Fruit fly (Drosophila melanogaster) whole organism, embryonic: ENCODE results near the gene jim.

Experiments used
- Aef1 ChIP-seq: fragments of 200-800 bp; sonication (Bioruptor generic); IDR thresholded peaks from 3 replicates; pipeline ENCODE4 v1.3.6; 2022; ENCODE audit warnings: missing biosample characterization, missing genetic modification characterization
- CG11398 ChIP-seq: fragments of 200-800 bp; sonication (Bioruptor generic); optimal IDR thresholded peaks from 2 replicates; lab custom pipeline; 2016; ENCODE audit warnings: missing biosample characterization, missing genetic modification characterization
- CG15011 ChIP-seq: fragments of 200-800 bp; sonication (Bioruptor generic); optimal IDR thresholded peaks from 3 replicates; lab custom pipeline; 2018; ENCODE audit warnings: missing biosample characterization, mild to moderate bottlenecking, missing genetic modification characterization
- CG1529 ChIP-seq: fragments of 200-800 bp; sonication (Bioruptor generic); optimal IDR thresholded peaks from 3 replicates; lab custom pipeline; 2018; ENCODE audit warnings: missing biosample characterization, missing genetic modification characterization
- CG16813 ChIP-seq: fragments of 200-800 bp; sonication (Bioruptor generic); IDR thresholded peaks from 3 replicates; pipeline ENCODE4 v1.3.6; 2022; ENCODE audit warnings: missing biosample characterization, missing genetic modification characterization; ENCODE audit not compliant: partially characterized antibody
- CG17912 ChIP-seq: fragments of 200-800 bp; sonication (Bioruptor generic); optimal IDR thresholded peaks from 2 replicates; lab custom pipeline; 2018; ENCODE audit warnings: missing biosample characterization, mild to moderate bottlenecking, missing genetic modification characterization
- CG18619 ChIP-seq: fragments of 200-800 bp; sonication (Bioruptor generic); optimal IDR thresholded peaks from 3 replicates; lab custom pipeline; 2017; ENCODE audit warnings: missing biosample characterization, mild to moderate bottlenecking, missing genetic modification characterization
- CG2199 ChIP-seq: fragments of 200-800 bp; sonication (Bioruptor generic); IDR thresholded peaks from 3 replicates; pipeline ENCODE4 v1.3.6; 2022; ENCODE audit warnings: missing biosample characterization, missing genetic modification characterization
- CG30431 ChIP-seq: fragments of 200-800 bp; sonication (Bioruptor generic); optimal IDR thresholded peaks from 2 replicates; lab custom pipeline; 2017; ENCODE audit warnings: missing biosample characterization, missing genetic modification characterization
- CG32772 ChIP-seq: fragments of 200-800 bp; sonication (Bioruptor generic); IDR thresholded peaks from 2 replicates; pipeline ENCODE4 v1.3.6; 2022; ENCODE audit warnings: missing biosample characterization, missing genetic modification characterization
- CG33213 ChIP-seq: fragments of 200-800 bp; sonication (Bioruptor generic); optimal IDR thresholded peaks from 3 replicates; lab custom pipeline; 2016; ENCODE audit warnings: missing biosample characterization, missing genetic modification characterization
- CG3407 ChIP-seq: fragments of 200-800 bp; sonication (Bioruptor generic); optimal IDR thresholded peaks from 2 replicates; lab custom pipeline; 2018; ENCODE audit warnings: missing biosample characterization, mild to moderate bottlenecking, missing genetic modification characterization
- CG3995 ChIP-seq: fragments of 200-800 bp; sonication (Bioruptor generic); optimal IDR thresholded peaks from 3 replicates; lab custom pipeline; 2016; ENCODE audit warnings: missing biosample characterization, missing genetic modification characterization
- CG4820 ChIP-seq: fragments of 200-800 bp; sonication (Bioruptor generic); optimal IDR thresholded peaks from 3 replicates; lab custom pipeline; 2016; ENCODE audit warnings: missing biosample characterization, missing genetic modification characterization
- CG5180 ChIP-seq: fragments of 200-800 bp; sonication (Bioruptor generic); optimal IDR thresholded peaks from 3 replicates; lab custom pipeline; 2017; ENCODE audit warnings: missing biosample characterization, missing genetic modification characterization, mild to moderate bottlenecking, moderate library complexity, missing genetic modification reagents
- CG6654 ChIP-seq: fragments of 200-800 bp; sonication (Bioruptor generic); optimal IDR thresholded peaks from 2 replicates; lab custom pipeline; 2017; ENCODE audit warnings: missing biosample characterization, mild to moderate bottlenecking, missing genetic modification characterization
- CG6689 ChIP-seq: fragments of 200-800 bp; sonication (Bioruptor generic); IDR thresholded peaks from 2 replicates; pipeline ENCODE4 v1.3.6; 2022; ENCODE audit warnings: missing biosample characterization, missing genetic modification characterization
- CG8359 ChIP-seq: fragments of 200-800 bp; sonication (Bioruptor generic); optimal IDR thresholded peaks from 2 replicates; lab custom pipeline; 2017; ENCODE audit warnings: missing biosample characterization, mild to moderate bottlenecking, missing genetic modification characterization, borderline replicate concordance
- CG9797 ChIP-seq: fragments of 200-800 bp; sonication (Bioruptor generic); optimal IDR thresholded peaks from 3 replicates; lab custom pipeline; 2018; ENCODE audit warnings: missing biosample characterization, mild to moderate bottlenecking, missing genetic modification characterization
- CG9876 ChIP-seq: fragments of 200-800 bp; sonication (Bioruptor generic); optimal IDR thresholded peaks from 2 replicates; lab custom pipeline; 2016; ENCODE audit warnings: missing biosample characterization, missing genetic modification characterization
- Chrac-16 ChIP-seq: fragments of 200-800 bp; sonication (Bioruptor generic); optimal IDR thresholded peaks from 3 replicates; lab custom pipeline; 2016; ENCODE audit warnings: missing biosample characterization, missing genetic modification characterization
- D19A ChIP-seq: fragments of 200-800 bp; optimal IDR thresholded peaks from 3 replicates; lab custom pipeline; 2019; ENCODE audit warnings: missing biosample characterization, mild to moderate bottlenecking, missing genetic modification characterization, moderate library complexity
- Fer2 ChIP-seq: fragments of 200-800 bp; sonication (Bioruptor generic); optimal IDR thresholded peaks from 2 replicates; lab custom pipeline; 2018; ENCODE audit warnings: missing biosample characterization, mild to moderate bottlenecking, missing genetic modification characterization, moderate library complexity
- Hand ChIP-seq: fragments of 200-800 bp; sonication (Bioruptor generic); optimal IDR thresholded peaks from 2 replicates; lab custom pipeline; 2017; ENCODE audit warnings: mild to moderate bottlenecking, missing biosample characterization, missing genetic modification reagents, missing genetic modification characterization
- Hmx ChIP-seq: fragments of 200-800 bp; sonication (Bioruptor generic); optimal IDR thresholded peaks from 2 replicates; lab custom pipeline; 2016; ENCODE audit warnings: missing biosample characterization, missing genetic modification characterization
- Hr78 ChIP-seq, 2 experiments: fragments of 200-800 bp in 1 of 2; fragments of >200 bp in 1 of 2; sonication (Bioruptor generic) in 1 of 2; optimal IDR thresholded peaks; 2 replicates each; lab custom pipeline; 2017 to 2019; ENCODE audit warnings: missing biosample characterization in 2 of 2, missing genetic modification characterization in 2 of 2, mild to moderate bottlenecking in 1 of 2, moderate library complexity in 1 of 2
- MTF-1 ChIP-seq: fragments of 200-800 bp; sonication (Bioruptor generic); optimal IDR thresholded peaks from 2 replicates; lab custom pipeline; 2018; ENCODE audit warnings: missing biosample characterization, mild to moderate bottlenecking, missing genetic modification characterization, borderline replicate concordance
- Oli ChIP-seq: fragments of 200-800 bp; sonication (Bioruptor generic); optimal IDR thresholded peaks from 2 replicates; lab custom pipeline; 2018; ENCODE audit warnings: missing biosample characterization, mild to moderate bottlenecking, missing genetic modification characterization, moderate library complexity
- Trl ChIP-seq, 3 experiments: fragments of >200 bp in 2 of 3; fragments of 200-800 bp in 1 of 3; sonication (Bioruptor generic) in 1 of 3; optimal IDR thresholded peaks; 2 replicates in 1 of 3; 3 replicates in 2 of 3; lab custom pipeline; 2016 to 2017; ENCODE audit warnings: missing biosample characterization in 1 of 3, missing genetic modification characterization in 1 of 3
- YL-1 ChIP-seq: fragments of 200-800 bp; sonication (Bioruptor generic); optimal IDR thresholded peaks from 3 replicates; lab custom pipeline; 2017; ENCODE audit warnings: missing biosample characterization, mild to moderate bottlenecking, missing genetic modification characterization
- ac ChIP-seq: fragments of 200-800 bp; sonication (Bioruptor generic); optimal IDR thresholded peaks from 3 replicates; lab custom pipeline; 2017; ENCODE audit warnings: missing biosample characterization, mild to moderate bottlenecking, missing genetic modification characterization
- al ChIP-seq: fragments of 200-800 bp; sonication (Bioruptor generic); IDR thresholded peaks from 2 replicates; pipeline ENCODE4 v1.3.6; 2022; ENCODE audit warnings: missing biosample characterization, missing genetic modification characterization
- bcd ChIP-seq: fragments of 200-800 bp; sonication (Bioruptor generic); optimal IDR thresholded peaks from 2 replicates; lab custom pipeline; 2017; ENCODE audit warnings: missing biosample characterization, mild to moderate bottlenecking, missing genetic modification characterization
- caup ChIP-seq: fragments of 200-800 bp; sonication (Bioruptor generic); optimal IDR thresholded peaks from 3 replicates; lab custom pipeline; 2017; ENCODE audit warnings: missing biosample characterization, mild to moderate bottlenecking, missing genetic modification characterization, moderate library complexity; ENCODE audit not compliant: severe bottlenecking
- dmrt99B ChIP-seq: fragments of 200-800 bp; sonication (Bioruptor generic); optimal IDR thresholded peaks from 2 replicates; lab custom pipeline; 2018; ENCODE audit warnings: missing biosample characterization, mild to moderate bottlenecking, missing genetic modification characterization, moderate library complexity
- klu ChIP-seq: fragments of 200-800 bp; sonication (Bioruptor generic); IDR thresholded peaks from 2 replicates; pipeline ENCODE4 v1.3.6; 2022; ENCODE audit warnings: missing biosample characterization, missing genetic modification characterization
- lilli ChIP-seq: fragments of 200-800 bp; sonication (Bioruptor generic); optimal IDR thresholded peaks from 3 replicates; lab custom pipeline; 2016; ENCODE audit warnings: missing biosample characterization, missing genetic modification characterization
- lola ChIP-seq, 3 experiments: fragments of >200 bp in 2 of 3; fragments of 200-800 bp in 1 of 3; sonication (Bioruptor generic) in 1 of 3; optimal IDR thresholded peaks; 2 replicates each; lab custom pipeline; 2017 to 2019; ENCODE audit warnings: missing biosample characterization in 3 of 3, missing genetic modification characterization in 3 of 3, mild to moderate bottlenecking in 1 of 3, moderate library complexity in 1 of 3
- lov ChIP-seq, 2 experiments: fragments of 200-800 bp in 1 of 2; fragments of >200 bp in 1 of 2; sonication (Bioruptor generic) in 1 of 2; IDR thresholded peaks in 1 of 2; optimal IDR thresholded peaks in 1 of 2; 2 replicates in 1 of 2; 3 replicates in 1 of 2; pipeline versions ENCODE4 v1.3.6 to Lab custom; 2017 to 2022; ENCODE audit warnings: missing biosample characterization in 1 of 2, missing genetic modification characterization in 1 of 2
- mld ChIP-seq: fragments of 200-800 bp; sonication (Bioruptor generic); IDR thresholded peaks from 3 replicates; pipeline ENCODE4 v1.3.6; 2022; ENCODE audit warnings: missing biosample characterization, missing genetic modification characterization; ENCODE audit not compliant: partially characterized antibody
- psq ChIP-seq: fragments of 200-800 bp; sonication (Bioruptor generic); optimal IDR thresholded peaks from 2 replicates; lab custom pipeline; 2017; ENCODE audit warnings: missing biosample characterization, missing genetic modification characterization
- rib ChIP-seq: fragments of 200-800 bp; sonication (Bioruptor generic); IDR thresholded peaks from 2 replicates; pipeline ENCODE4 v1.3.6; 2022; ENCODE audit warnings: missing biosample characterization, missing genetic modification characterization
- run ChIP-seq: fragments of 200-800 bp; sonication (Bioruptor generic); optimal IDR thresholded peaks from 3 replicates; lab custom pipeline; 2018; ENCODE audit warnings: missing biosample characterization, mild to moderate bottlenecking, missing genetic modification characterization
- schlank ChIP-seq: fragments of 200-800 bp; sonication (Bioruptor generic); optimal IDR thresholded peaks from 2 replicates; lab custom pipeline; 2018; ENCODE audit warnings: missing biosample characterization, mild to moderate bottlenecking, missing genetic modification characterization
- slbo ChIP-seq: fragments of 200-800 bp; sonication (Bioruptor generic); IDR thresholded peaks from 2 replicates; pipeline ENCODE4 v1.3.6; 2022; ENCODE audit warnings: missing biosample characterization, missing genetic modification characterization
- slp2 ChIP-seq: fragments of 200-800 bp; sonication (Bioruptor generic); optimal IDR thresholded peaks from 2 replicates; lab custom pipeline; 2016; ENCODE audit warnings: missing biosample characterization, missing genetic modification characterization
- zen ChIP-seq: fragments of 200-800 bp; sonication (Bioruptor generic); optimal IDR thresholded peaks from 3 replicates; lab custom pipeline; 2018; ENCODE audit warnings: missing biosample characterization, mild to moderate bottlenecking, missing genetic modification characterization, moderate library complexity

The jim gene

DNA sequence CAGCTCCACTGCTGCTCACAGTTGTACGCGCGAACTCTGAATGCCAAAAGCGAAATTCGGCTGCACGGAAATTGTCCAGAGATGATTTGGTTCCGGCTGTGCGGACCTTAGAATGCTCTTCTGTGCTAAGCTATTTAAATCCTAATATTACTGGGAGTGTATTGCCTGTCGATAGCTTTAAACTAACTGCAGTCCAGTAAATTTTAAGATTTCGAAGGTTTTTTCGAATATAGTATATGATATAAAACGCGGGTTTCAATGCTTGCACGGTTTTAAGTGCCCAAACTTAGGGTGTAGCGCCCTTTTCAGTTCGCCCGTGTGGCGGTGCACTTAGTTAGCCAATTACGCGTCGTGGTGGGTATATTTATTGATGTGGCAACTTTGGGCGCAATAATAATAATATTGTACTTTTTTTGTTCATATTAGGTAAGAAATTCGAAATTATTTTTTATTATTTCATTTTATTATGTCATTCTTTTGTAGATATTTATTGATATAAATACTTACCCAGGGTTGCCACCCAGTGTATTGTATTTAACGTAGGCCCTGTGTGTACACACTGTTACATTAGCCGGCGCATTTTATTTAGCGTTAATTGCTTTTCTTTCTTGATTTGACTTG lies 43.8 kb upstream of the jim start, which contains the start of the genes Chro and Ssl1 (continued):
- no peak for TF ChIP-seq mld
- TF ChIP-seq dmrt99B (tag; lab: Kevin White, UChicago), result peak; percentile 100
- no peak for TF ChIP-seq lov (optimal IDR thresholded peaks at IDR 0.05; lab: Kevin White, UChicago)
- peak; percentile 100 for TF ChIP-seq lov (GFP tag; IDR thresholded peaks at IDR 0.05; lab: Robert Waterston, UW)
- TF ChIP-seq YL-1 (GFP tag; lab: Kevin White, UChicago), result peak; percentile 99
- peak; percentile 100 for TF ChIP-seq Aef1
- peak; percentile 100 for TF ChIP-seq CG32772 (GFP tag; lab: Robert Waterston, UW)
- TF ChIP-seq CG6689, result peak; percentile 100
- peak; percentile 91 for TF ChIP-seq CG9797 (GFP tag; lab: Kevin White, UChicago)
- TF ChIP-seq CG18619 (GFP tag; lab: Kevin White, UChicago), result peak; percentile 100
- peak; percentile 100 for TF ChIP-seq run (tag; lab: Kevin White, UChicago)
- TF ChIP-seq CG17912 (GFP tag; lab: Kevin White, UChicago), result peak; percentile 98
- peak; percentile 99 for TF ChIP-seq Fer2 (tag; lab: Kevin White, UChicago)
- peak; percentile 99 for TF ChIP-seq CG4820 (GFP tag; lab: Kevin White, UChicago)
- TF ChIP-seq Oli, result peak; percentile 100
- TF ChIP-seq Trl (optimal IDR thresholded peaks at IDR 0.05; lab: Kevin White, UChicago), result no peak
- peak; percentile 100 for TF ChIP-seq Trl (GFP tag; optimal IDR thresholded peaks at IDR 0.05; lab: Kevin White, UChicago)
- TF ChIP-seq CG30431 (GFP tag; lab: Kevin White, UChicago), result peak; percentile 100
- TF ChIP-seq al (GFP tag; lab: Robert Waterston, UW), result peak; percentile 100
- peak; percentile 99 for TF ChIP-seq rib (GFP tag; lab: Robert Waterston, UW)
- TF ChIP-seq CG15011 (GFP tag; lab: Kevin White, UChicago), result peak; percentile 100
- peak; percentile 100 for TF ChIP-seq lilli (GFP tag; lab: Kevin White, UChicago)
- TF ChIP-seq CG5180 (GFP tag; lab: Kevin White, UChicago), result peak; percentile 94
- TF ChIP-seq Hr78 (GFP tag; optimal IDR thresholded peaks at IDR 0.05; lab: Kevin White, UChicago), result peak in 1 of 2 experiments; percentile 96
- TF ChIP-seq CG3407 (GFP tag; lab: Kevin White, UChicago), result peak; percentile 99
- peak; percentile 99 for TF ChIP-seq D19A
- peak; percentile 90 for TF ChIP-seq CG3995 (GFP tag; lab: Kevin White, UChicago)
- TF ChIP-seq CG9876 (GFP tag; lab: Kevin White, UChicago), result peak; percentile 100
- peak; percentile 100 for TF ChIP-seq Chrac-16 (GFP tag; lab: Kevin White, UChicago)
- peak; percentile 99 for TF ChIP-seq Hand
- peak; percentile 99 for TF ChIP-seq psq
- TF ChIP-seq CG33213 (GFP tag; lab: Kevin White, UChicago), result peak; percentile 100
- TF ChIP-seq MTF-1 (GFP tag; lab: Kevin White, UChicago), result peak; percentile 99
- TF ChIP-seq Hmx (GFP tag; lab: Kevin White, UChicago), result peak; percentile 99
- peak; percentile 100 for TF ChIP-seq zen
- peak; percentile 100 for TF ChIP-seq caup (GFP tag; lab: Kevin White, UChicago)
- TF ChIP-seq slp2 (GFP tag; lab: Kevin White, UChicago), result peak; percentile 100
- peak; percentile 100 for TF ChIP-seq CG11398 (GFP tag; lab: Kevin White, UChicago)
- peak; percentile 100 for TF ChIP-seq ac (GFP tag; lab: Kevin White, UChicago)
- TF ChIP-seq CG1529, result peak; percentile 100
- peak in 1 of 3 experiments; percentile 100 for TF ChIP-seq lola (GFP tag; optimal IDR thresholded peaks at IDR 0.05; lab: Kevin White, UChicago)
- peak; percentile 100 for TF ChIP-seq CG2199 (GFP tag; lab: Robert Waterston, UW)
- TF ChIP-seq slbo (GFP tag; lab: Robert Waterston, UW), result peak; percentile 100
- TF ChIP-seq CG16813 (GFP tag; lab: Robert Waterston, UW), result peak; percentile 44; the same call in 1 of the 3 replicates
- TF ChIP-seq schlank (tag; lab: Kevin White, UChicago), result peak; percentile 99
- TF ChIP-seq CG6654 (GFP tag; lab: Kevin White, UChicago), result peak; percentile 96
- peak; percentile 100 for TF ChIP-seq bcd (GFP tag; lab: Kevin White, UChicago)
- TF ChIP-seq klu (GFP tag; lab: Robert Waterston, UW), result peak; percentile 100
- peak; percentile 97 for TF ChIP-seq CG8359 (GFP tag; lab: Kevin White, UChicago)
